Fruit fly (Drosophila melanogaster) S2 (cell line): ENCODE data around the gene CG8993.

Experiments used
- CG8478 ChIP-seq: fragments of >200 bp; optimal IDR thresholded peaks from 2 replicates; lab custom pipeline; 2018
- CTCF ChIP-seq, 2 experiments: fragments of >200 bp; optimal IDR thresholded peaks; 2 replicates each; lab custom pipeline; 2018

CG8993 gene

DNA sequence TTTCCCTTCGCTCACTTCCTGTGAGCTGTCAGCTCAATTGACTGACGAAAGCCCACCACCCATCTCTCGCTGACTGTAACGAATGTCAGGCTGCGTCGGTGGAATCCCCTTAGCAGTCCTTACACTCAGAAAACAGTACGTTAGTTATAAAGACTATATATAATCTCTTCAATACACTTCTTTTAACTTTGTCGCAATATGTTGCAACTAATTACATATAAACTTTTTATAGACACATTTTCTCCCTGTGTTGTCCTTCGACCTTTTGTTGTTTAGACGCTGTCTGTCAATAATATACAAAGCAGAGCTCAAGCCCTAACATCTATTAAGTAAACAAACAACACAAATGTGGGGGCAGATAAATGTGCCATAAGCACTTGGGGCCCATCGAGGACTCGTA, 49.1 kb downstream of the CG8993 start:
- TF ChIP-seq CTCF (optimal IDR thresholded peaks at IDR 0.05; lab: Kevin White, UChicago) (no peak), CG8478 (lab: Kevin White, UChicago) (no peak)
